Worm (Caenorhabditis elegans): ENCODE results near the gene srx-3.

ce11 chrV:9049271-9049670 lies 43.9 kb downstream of the srx-3 start:
- TF ChIP-seq lin-11 (tag; optimal IDR thresholded peaks at IDR 0.05) (no peak), C08G9.2 (tag; optimal IDR thresholded peaks at IDR 0.05) (no peak), nhr-11 (tag; optimal IDR thresholded peaks at IDR 0.05) (no peak), ttx-3 (tag; optimal IDR thresholded peaks at IDR 0.05) (no peak), ama-1 (optimal IDR thresholded peaks at IDR 0.05) (no peak), syd-9 (tag; optimal IDR thresholded peaks at IDR 0.05) (no peak), hlh-8 (tag; optimal IDR thresholded peaks at IDR 0.05) (no peak), ets-4 (tag; optimal IDR thresholded peaks at IDR 0.05) (no peak), odd-2 (tag; optimal IDR thresholded peaks at IDR 0.05) (no peak)

Data from whole organism, late embryonic.